Fruit fly (Drosophila melanogaster): ENCODE results near the gene spartin.
"Not testable (repeated sequence)": the region's sequence is repeated elsewhere in the genome, so short reads cannot be mapped to it uniquely, and the experiment has no call there.

DNA sequence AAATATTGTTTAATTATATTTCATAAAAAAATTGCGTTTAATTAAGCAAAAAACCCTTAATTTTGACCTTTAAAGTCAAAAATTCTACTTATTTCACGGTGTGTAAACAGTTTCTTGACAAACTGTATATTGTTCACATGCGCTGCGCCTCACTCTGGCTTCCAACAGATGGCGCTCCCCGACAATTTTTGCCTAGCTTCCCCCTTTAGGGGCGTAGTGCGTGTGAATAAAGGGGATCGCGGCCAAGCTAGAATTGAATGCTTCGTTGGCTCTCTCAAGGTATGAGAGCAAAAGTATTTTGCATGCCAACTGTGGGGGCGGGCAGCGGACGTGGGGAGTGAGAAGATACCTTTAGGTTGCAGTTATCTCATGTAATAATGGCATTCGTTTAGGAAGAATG is 30.2 kb downstream of the spartin start:
- TF ChIP-seq CG4318 (GFP tag; optimal IDR thresholded peaks at IDR 0.05); Smox (GFP tag; optimal IDR thresholded peaks at IDR 0.05); Hr38 (GFP tag; optimal IDR thresholded peaks at IDR 0.05); CG3032 (tag; optimal IDR thresholded peaks at IDR 0.05); Sox102F (GFP tag; optimal IDR thresholded peaks at IDR 0.05); Eip93F (GFP tag; optimal IDR thresholded peaks at IDR 0.05); svp (GFP tag); CG6163 (GFP tag; IDR thresholded peaks at IDR 0.05); Met (GFP tag; optimal IDR thresholded peaks at IDR 0.05); CG6276 (GFP tag; optimal IDR thresholded peaks at IDR 0.05); Hr39 (GFP tag; optimal IDR thresholded peaks at IDR 0.05); dsx (GFP tag; optimal IDR thresholded peaks at IDR 0.05; ENCODE audit: poor library complexity, severe bottlenecking): not testable (repeated sequence)
